Fruit fly (Drosophila melanogaster): Measurements from ENCODE around the gene CG3552.

CG3552 gene

DNA sequence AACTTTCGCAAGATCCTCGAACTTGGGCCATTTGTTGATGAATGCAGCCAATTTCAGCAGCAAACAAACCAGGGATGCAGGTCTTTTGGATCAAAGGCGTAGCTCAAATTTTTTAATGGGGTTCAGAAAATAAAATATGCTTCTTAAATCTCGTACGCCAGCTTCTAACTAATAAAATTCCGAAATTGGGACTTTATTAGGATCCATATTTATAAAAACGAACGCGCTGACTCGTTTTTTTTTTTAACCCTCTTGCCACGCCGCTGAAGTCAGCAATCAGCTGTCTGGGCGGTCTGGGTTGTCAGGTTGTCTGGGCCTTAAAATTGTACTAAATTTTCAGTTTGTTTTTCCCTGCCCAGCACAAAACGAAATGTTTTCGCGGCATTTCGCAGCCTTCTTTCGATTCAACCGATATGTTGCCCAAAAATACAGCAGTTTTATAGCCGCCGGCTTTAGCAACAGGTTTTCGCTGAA, 1.5 kb downstream of the CG3552 start, which contains the start of gene CG3437 (continued):
- TF ChIP-seq CG5953 (GFP tag; IDR thresholded peaks at IDR 0.05), result peak; percentile 98
- peak; percentile 96 for TF ChIP-seq CG1603 (tag; optimal IDR thresholded peaks at IDR 0.05)
- peak; percentile 99 for TF ChIP-seq otp (GFP tag; IDR thresholded peaks at IDR 0.05)
- TF ChIP-seq sob (GFP tag; IDR thresholded peaks at IDR 0.05), result peak; percentile 99
- TF ChIP-seq trh (GFP tag; optimal IDR thresholded peaks at IDR 0.05), result peak; percentile 93
- TF ChIP-seq cad (GFP tag; optimal IDR thresholded peaks at IDR 0.05), result no peak
- TF ChIP-seq CG7745 (tag; optimal IDR thresholded peaks at IDR 0.05), result peak; percentile 87
- peak; percentile 99 for TF ChIP-seq CG10209 (GFP tag; optimal IDR thresholded peaks at IDR 0.05)
- TF ChIP-seq CG7357 (GFP tag; IDR thresholded peaks at IDR 0.05), result peak; percentile 97
- peak; percentile 99 for TF ChIP-seq ems (GFP tag; optimal IDR thresholded peaks at IDR 0.05)
- peak; percentile 94 for TF ChIP-seq CG31388 (GFP tag; optimal IDR thresholded peaks at IDR 0.05)
- TF ChIP-seq lola (GFP tag; optimal IDR thresholded peaks at IDR 0.05), result peak in 1 of 3 experiments; percentile 97
- TF ChIP-seq D19A (tag; optimal IDR thresholded peaks at IDR 0.05), result peak; percentile 85
- peak; percentile 39 for TF ChIP-seq gfzf (GFP tag; optimal IDR thresholded peaks at IDR 0.05)
- TF ChIP-seq HLH3B (GFP tag; IDR thresholded peaks at IDR 0.05), result peak; percentile 99
- peak; percentile 99 for TF ChIP-seq chm (GFP tag; IDR thresholded peaks at IDR 0.05)
- peak; percentile 98 for TF ChIP-seq jigr1 (GFP tag; IDR thresholded peaks at IDR 0.05)
- TF ChIP-seq Hsf (GFP tag; optimal IDR thresholded peaks at IDR 0.05), result peak; percentile 99
- TF ChIP-seq Hr39 (optimal IDR thresholded peaks at IDR 0.05), result no peak
- TF ChIP-seq CG15479 (GFP tag; optimal IDR thresholded peaks at IDR 0.05), result peak; percentile 59
- peak; percentile 98 for TF ChIP-seq Nf-YA (GFP tag; IDR thresholded peaks at IDR 0.05)
- peak; percentile 97 for TF ChIP-seq CG11723 (GFP tag; optimal IDR thresholded peaks at IDR 0.05)
- TF ChIP-seq HLH54F (GFP tag; optimal IDR thresholded peaks at IDR 0.05), result peak; percentile 99
- TF ChIP-seq caup (GFP tag; optimal IDR thresholded peaks at IDR 0.05; ENCODE audit: severe bottlenecking), result peak; percentile 99
- TF ChIP-seq Dfd (GFP tag; optimal IDR thresholded peaks at IDR 0.05), result no peak
- TF ChIP-seq da (GFP tag; optimal IDR thresholded peaks at IDR 0.05), result peak; percentile 95
- peak; percentile 99 for TF ChIP-seq Fer3 (tag; optimal IDR thresholded peaks at IDR 0.05)
- peak; percentile 95 for TF ChIP-seq CG4707 (GFP tag; optimal IDR thresholded peaks at IDR 0.05)
- TF ChIP-seq Tbp (GFP tag; optimal IDR thresholded peaks at IDR 0.05), result no peak
- TF ChIP-seq br (optimal IDR thresholded peaks at IDR 0.05), result no peak
- peak; percentile 46 to 92 for TF ChIP-seq crp (GFP tag; optimal IDR thresholded peaks at IDR 0.05)
- peak; percentile 98 for TF ChIP-seq CG17612 (GFP tag; IDR thresholded peaks at IDR 0.05)
- TF ChIP-seq scrt (GFP tag; optimal IDR thresholded peaks at IDR 0.05), result peak; percentile 97
- TF ChIP-seq rib (GFP tag; IDR thresholded peaks at IDR 0.05), result peak; percentile 99
- TF ChIP-seq CG5245 (GFP tag; optimal IDR thresholded peaks at IDR 0.05), result peak; percentile 97
- peak; percentile 98 for TF ChIP-seq CG12219 (GFP tag; optimal IDR thresholded peaks at IDR 0.05)
- TF ChIP-seq ttk (GFP tag; IDR thresholded peaks at IDR 0.05), result peak; percentile 99
- no peak for TF ChIP-seq hth (optimal IDR thresholded peaks at IDR 0.05)
- TF ChIP-seq lilli (GFP tag; optimal IDR thresholded peaks at IDR 0.05), result peak; percentile 99
- peak; percentile 99 for TF ChIP-seq CG2678 (tag; optimal IDR thresholded peaks at IDR 0.05)
- TF ChIP-seq CG11093 (GFP tag; IDR thresholded peaks at IDR 0.05), result peak; percentile 99
- peak; percentile 97 for TF ChIP-seq CG8388 (GFP tag; optimal IDR thresholded peaks at IDR 0.05)
- TF ChIP-seq CG13287 (GFP tag; IDR thresholded peaks at IDR 0.05; ENCODE audit: partially characterized antibody), result peak; percentile 58; the same call in 1 of the 2 replicates
- peak; percentile 39; the same call in 1 of the 3 replicates for TF ChIP-seq CG34224 (GFP tag; IDR thresholded peaks at IDR 0.05; ENCODE audit: partially characterized antibody)
- TF ChIP-seq Side (GFP tag; optimal IDR thresholded peaks at IDR 0.05), result peak; percentile 99
- peak; percentile 98 for TF ChIP-seq dimm (GFP tag; IDR thresholded peaks at IDR 0.05)
- TF ChIP-seq E2f1 (GFP tag; IDR thresholded peaks at IDR 0.05), result peak; percentile 99
- TF ChIP-seq Eip74EF (GFP tag; optimal IDR thresholded peaks at IDR 0.05), result peak in 1 of 2 experiments; percentile 96
- peak; percentile 90 for TF ChIP-seq psq (GFP tag; optimal IDR thresholded peaks at IDR 0.05)
- TF ChIP-seq Ravus (GFP tag; IDR thresholded peaks at IDR 0.05), result peak; percentile 96
- TF ChIP-seq bbx (GFP tag; IDR thresholded peaks at IDR 0.05; ENCODE audit: partially characterized antibody), result 0 out of 2 replicates have a peak, but pooled peaks have one; percentile 44

All from whole organism, embryonic.